Worm (Caenorhabditis elegans): Measurements from ENCODE around the gene ZC239.13.
"Not testable (repeated sequence)": the region's sequence is repeated elsewhere in the genome, so short reads cannot be mapped to it uniquely, and the experiment has no call there.

Gene ZC239.13

DNA sequence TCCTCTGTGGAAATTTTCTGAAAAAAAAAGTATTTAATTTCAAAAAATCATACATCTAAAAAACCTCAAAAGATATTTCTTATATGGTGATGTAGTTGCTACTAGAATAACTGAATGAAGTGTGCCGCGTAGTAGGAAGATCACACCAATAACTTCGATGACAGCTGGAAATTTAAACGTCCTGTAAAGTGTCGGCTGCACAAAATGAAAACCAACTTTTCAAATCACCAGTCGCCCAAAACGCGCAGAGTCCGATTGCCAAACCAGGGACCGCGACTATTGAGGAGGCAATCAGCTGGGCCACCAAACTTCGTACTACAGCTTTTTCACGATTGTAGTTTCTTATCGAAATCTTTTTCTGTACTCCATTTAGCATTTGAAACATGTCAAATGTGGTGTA lies 21.4 kb downstream of the ZC239.13 start, which contains the start of gene sri-48:
Gene sri-48 (minus strand): TSS at position 101 of the 400 bp plus-strand sequence.
- TF ChIP-seq unc-62 (GFP tag; optimal IDR thresholded peaks at IDR 0.05), result not testable (repeated sequence)

DNA sequence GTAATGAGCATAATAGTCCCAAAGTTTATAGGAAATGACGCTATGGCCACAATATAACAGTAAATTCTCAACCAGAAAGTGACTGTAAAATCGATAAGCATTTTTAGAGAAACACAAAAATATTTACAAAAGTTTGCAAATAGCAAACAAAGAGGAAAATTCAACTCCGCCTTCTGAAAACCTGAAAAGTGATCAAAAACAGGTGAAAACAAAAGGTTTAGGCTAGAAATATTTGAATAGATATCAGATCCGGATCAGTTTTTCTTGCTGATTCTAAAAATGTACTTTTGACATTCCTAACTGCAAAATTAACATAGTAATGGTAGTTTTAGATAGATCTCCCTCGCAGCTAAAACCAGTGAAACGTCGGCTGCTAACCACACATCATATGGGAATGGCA lies 23.6 kb downstream of the ZC239.13 start, which contains the start of gene sri-51:
Gene sri-51 (minus strand): TSS at position 101 of the 400 bp plus-strand sequence.
- TF ChIP-seq unc-62 (GFP tag; optimal IDR thresholded peaks at IDR 0.05), result no peak

- TF ChIP-seq unc-62 (GFP tag; optimal IDR thresholded peaks at IDR 0.05), result no peak
Measured at ce11 chrII:3196966-3197365, 25.7 kb downstream of the ZC239.13 start, which contains the start of gene gcy-15. gcy-15 (minus strand) TSS chrII:3197066.

ce11 chrII:3195739-3196138 lies 26.9 kb downstream of the ZC239.13 start:
- no peak for TF ChIP-seq unc-62 (GFP tag; optimal IDR thresholded peaks at IDR 0.05)

DNA sequence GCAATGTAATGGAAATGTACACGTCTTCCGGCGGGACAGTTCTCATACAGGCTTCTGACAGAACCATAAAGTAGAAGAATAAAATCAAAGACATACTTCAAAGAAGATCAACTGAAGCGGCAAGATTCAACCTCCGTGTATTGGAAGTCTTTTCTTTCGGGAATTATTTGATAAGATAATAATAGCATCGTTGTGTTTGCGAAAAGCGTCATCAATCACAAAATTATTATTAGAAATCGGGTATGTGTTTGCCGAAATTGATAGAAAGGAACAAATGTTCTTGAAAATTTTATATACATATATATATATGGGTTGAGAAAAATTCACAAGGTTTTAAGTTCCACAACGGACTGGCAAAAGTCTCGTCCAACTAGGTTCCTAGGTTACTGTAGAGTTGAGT lies 31.1 kb downstream of the ZC239.13 start, which contains the start of gene Y27F2A.9:
Gene Y27F2A.9 (minus strand): TSS at position 101 of the 400 bp plus-strand sequence.
- TF ChIP-seq unc-62 (GFP tag; optimal IDR thresholded peaks at IDR 0.05), result not testable (repeated sequence)

ce11 chrII:3189038-3189437 lies 33.6 kb downstream of the ZC239.13 start, which contains the start of gene Y27F2A.11:
Y27F2A.11 (plus strand) TSS chrII:3189338.
- not testable (repeated sequence) for TF ChIP-seq unc-62 (GFP tag; optimal IDR thresholded peaks at IDR 0.05)

ce11 chrII:3185848-3186247 lies 36.8 kb downstream of the ZC239.13 start:
- no peak for TF ChIP-seq unc-62 (GFP tag; optimal IDR thresholded peaks at IDR 0.05)

DNA sequence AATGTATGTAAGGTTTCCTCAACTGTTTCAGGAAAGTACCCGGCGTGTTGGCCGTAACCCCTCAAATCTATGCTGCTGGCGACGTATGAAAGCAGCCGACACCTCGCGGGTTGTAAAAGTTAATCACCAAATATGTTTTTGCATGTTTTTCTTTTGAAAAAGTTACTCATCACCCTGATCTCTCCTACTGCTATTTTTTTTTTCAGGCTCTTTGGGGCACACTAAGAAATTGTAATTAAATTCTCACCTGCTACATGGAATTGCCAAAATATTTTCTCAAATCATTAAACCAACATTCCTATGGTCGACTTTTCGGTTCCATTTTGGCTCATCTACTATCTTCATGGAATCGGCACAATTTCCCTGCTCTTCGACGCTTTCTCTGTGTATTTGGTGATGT lies 37.8 kb downstream of the ZC239.13 start, which contains the start of gene sri-78:
Gene sri-78 (plus strand): TSS at position 301 of the 400 bp plus-strand sequence.
- not testable (repeated sequence) for TF ChIP-seq unc-62 (GFP tag; optimal IDR thresholded peaks at IDR 0.05)

ce11 chrII:3183300-3183840 lies 39.3 kb downstream of the ZC239.13 start, which contains the start of the genes Y27F2A.6 and Y27F2A.8:
Y27F2A.6 (minus strand) TSS chrII:3183400.
Y27F2A.8 (plus strand) TSS chrII:3183790.
- TF ChIP-seq unc-62 (GFP tag; optimal IDR thresholded peaks at IDR 0.05), result not testable (repeated sequence)

ce11 chrII:3177663-3178062 lies 45.0 kb downstream of the ZC239.13 start, which contains the start of gene sri-40:
sri-40 (plus strand) TSS chrII:3177963.
- TF ChIP-seq unc-62 (GFP tag; optimal IDR thresholded peaks at IDR 0.05), result not testable (repeated sequence)

Data from whole organism, dauer.